Worm (Caenorhabditis elegans) whole organism, L1 larva: ENCODE data around the gene T23F2.3.

ENCODE experiments used
- C04F5.9 ChIP-seq: sonication (generic microtip); optimal IDR thresholded peaks from 2 replicates; lab custom pipeline; 2016; ENCODE audit warnings: missing genetic modification characterization, missing compliant biosample characterization
- F16B12.6 ChIP-seq: fragments of 150-350 bp; optimal IDR thresholded peaks from 2 replicates; lab custom pipeline; 2014; ENCODE audit warnings: missing biosample characterization, missing genetic modification characterization
- Y116A8C.19 ChIP-seq: sonication (generic microtip); optimal IDR thresholded peaks from 2 replicates; lab custom pipeline; 2016; ENCODE audit warnings: missing compliant biosample characterization, missing genetic modification characterization, borderline replicate concordance
- aha-1 ChIP-seq: fragments of 150-350 bp; optimal IDR thresholded peaks from 2 replicates; lab custom pipeline; 2014; ENCODE audit warnings: missing biosample characterization, missing genetic modification characterization
- blmp-1 ChIP-seq: fragments of 150-350 bp; optimal IDR thresholded peaks from 2 replicates; lab custom pipeline; 2014; ENCODE audit warnings: missing biosample characterization, missing genetic modification characterization
- ceh-63 ChIP-seq: fragments of 200-800 bp; sonication (Bioruptor generic); optimal IDR thresholded peaks from 2 replicates; lab custom pipeline; 2018; ENCODE audit warnings: mild to moderate bottlenecking, missing genetic modification characterization, missing compliant biosample characterization
- ces-1 ChIP-seq: fragments of 150-350 bp; optimal IDR thresholded peaks from 2 replicates; lab custom pipeline; 2014; ENCODE audit warnings: missing biosample characterization, missing genetic modification reagents, missing genetic modification characterization
- dpl-1 ChIP-seq, 3 experiments: fragments of 150-350 bp in 2 of 3; sonication (generic microtip) in 1 of 3; optimal IDR thresholded peaks; 2 replicates each; lab custom pipeline; 2014 to 2017; ENCODE audit warnings: missing biosample characterization in 3 of 3, missing genetic modification characterization in 3 of 3, missing genetic modification reagents in 3 of 3
- dsc-1 ChIP-seq: sonication (generic microtip); optimal IDR thresholded peaks from 2 replicates; lab custom pipeline; 2016; ENCODE audit warnings: mild to moderate bottlenecking, missing genetic modification characterization, missing compliant biosample characterization
- efl-1 ChIP-seq, 4 experiments: fragments of 150-350 bp; optimal IDR thresholded peaks in 3 of 4; peaks in 1 of 4; 1 replicate in 1 of 4; 2 replicates in 3 of 4; lab custom pipeline; 2014; ENCODE audit warnings: missing biosample characterization in 2 of 4, missing genetic modification characterization in 2 of 4, missing genetic modification reagents in 2 of 4
- efl-3 ChIP-seq: fragments of 200-800 bp; sonication (Bioruptor generic); optimal IDR thresholded peaks from 2 replicates; lab custom pipeline; 2018; ENCODE audit warnings: mild to moderate bottlenecking, missing genetic modification characterization, missing compliant biosample characterization
- elt-2 ChIP-seq: sonication (generic microtip); optimal IDR thresholded peaks from 2 replicates; lab custom pipeline; 2016; ENCODE audit warnings: missing genetic modification characterization, mild to moderate bottlenecking, inconsistent platforms, missing compliant biosample characterization, missing genetic modification reagents
- elt-3 ChIP-seq, 6 experiments: fragments of 150-350 bp in 1 of 6; sonication (generic microtip); optimal IDR thresholded peaks; 2 replicates each; lab custom pipeline; 2017 to 2018; ENCODE audit warnings: missing biosample characterization in 6 of 6, missing genetic modification characterization in 6 of 6, inconsistent platforms in 1 of 6
- ets-5 ChIP-seq: fragments of 200-800 bp; sonication (Bioruptor generic); IDR thresholded peaks from 2 replicates; pipeline ENCODE4 v1.3.6; 2022; ENCODE audit warnings: missing genetic modification characterization, missing compliant biosample characterization
- fkh-8 ChIP-seq: sonication (generic microtip); optimal IDR thresholded peaks from 2 replicates; lab custom pipeline; 2016; ENCODE audit warnings: mild to moderate bottlenecking, missing genetic modification characterization, missing compliant biosample characterization
- fos-1 ChIP-seq: fragments of 150-350 bp; optimal IDR thresholded peaks from 2 replicates; lab custom pipeline; 2014; ENCODE audit warnings: missing biosample characterization, missing genetic modification characterization
- hlh-17 ChIP-seq: fragments of 200-800 bp; sonication (Bioruptor generic); optimal IDR thresholded peaks from 2 replicates; lab custom pipeline; 2018; ENCODE audit warnings: missing genetic modification characterization, mild to moderate bottlenecking, missing compliant biosample characterization, moderate library complexity, borderline replicate concordance
- hpl-2 ChIP-seq: fragments of 150-350 bp; optimal IDR thresholded peaks from 2 replicates; lab custom pipeline; 2014; ENCODE audit warnings: missing biosample characterization, missing genetic modification reagents, missing genetic modification characterization
- jun-1 ChIP-seq: fragments of 150-350 bp; optimal IDR thresholded peaks from 2 replicates; lab custom pipeline; 2014; ENCODE audit warnings: missing biosample characterization, missing genetic modification reagents, missing genetic modification characterization
- lin-14 ChIP-seq: fragments of 200-800 bp; sonication (Bioruptor generic); optimal IDR thresholded peaks from 2 replicates; lab custom pipeline; 2018; ENCODE audit warnings: mild to moderate bottlenecking, missing genetic modification characterization, moderate library complexity, missing compliant biosample characterization
- lin-15B ChIP-seq: fragments of 150-350 bp; sonication (generic microtip); optimal IDR thresholded peaks from 3 replicates; lab custom pipeline; 2014; ENCODE audit warnings: missing biosample characterization, missing genetic modification characterization
- lin-35 ChIP-seq, 2 experiments: fragments of 150-350 bp; optimal IDR thresholded peaks; 2 replicates each; lab custom pipeline; 2014; ENCODE audit warnings: missing biosample characterization in 2 of 2, missing genetic modification characterization in 2 of 2, missing genetic modification reagents in 2 of 2
- lin-39 ChIP-seq: fragments of 150-350 bp; optimal IDR thresholded peaks from 2 replicates; lab custom pipeline; 2014; ENCODE audit warnings: missing biosample characterization, missing genetic modification reagents, missing genetic modification characterization
- lsy-2 ChIP-seq, 2 experiments: fragments of 150-350 bp; optimal IDR thresholded peaks; 2 replicates each; lab custom pipeline; 2014; ENCODE audit warnings: missing biosample characterization in 2 of 2, missing genetic modification characterization in 2 of 2
- mdl-1 ChIP-seq, 2 experiments: fragments of 150-350 bp; optimal IDR thresholded peaks; 2 replicates each; lab custom pipeline; 2014 to 2017; ENCODE audit warnings: missing biosample characterization in 2 of 2, missing genetic modification characterization in 2 of 2, inconsistent platforms in 1 of 2
- nhr-11 ChIP-seq: fragments of 150-350 bp; optimal IDR thresholded peaks from 2 replicates; lab custom pipeline; 2014; ENCODE audit warnings: missing biosample characterization, missing genetic modification characterization
- nhr-12 ChIP-seq: sonication (generic microtip); optimal IDR thresholded peaks from 2 replicates; lab custom pipeline; 2017; ENCODE audit warnings: missing biosample characterization, missing genetic modification characterization
- nhr-20 ChIP-seq: sonication (generic microtip); optimal IDR thresholded peaks from 2 replicates; lab custom pipeline; 2016; ENCODE audit warnings: mild to moderate bottlenecking, missing genetic modification characterization, missing compliant biosample characterization
- nhr-28 ChIP-seq: fragments of 150-350 bp; optimal IDR thresholded peaks from 2 replicates; lab custom pipeline; 2014; ENCODE audit warnings: missing biosample characterization, missing genetic modification characterization
- nhr-77 ChIP-seq: fragments of 150-350 bp; optimal IDR thresholded peaks from 2 replicates; lab custom pipeline; 2014; ENCODE audit warnings: missing biosample characterization, missing genetic modification characterization
- nhr-84 ChIP-seq: sonication (generic microtip); optimal IDR thresholded peaks from 2 replicates; lab custom pipeline; 2017; ENCODE audit warnings: missing biosample characterization, missing genetic modification characterization
- nhr-85 ChIP-seq: sonication (generic microtip); peaks from one replicate; lab custom pipeline; 2016; ENCODE audit warnings: missing genetic modification characterization, inconsistent platforms, missing compliant biosample characterization
- pag-3 ChIP-seq: sonication (generic microtip); optimal IDR thresholded peaks from 2 replicates; lab custom pipeline; 2017; ENCODE audit warnings: missing genetic modification characterization, mild to moderate bottlenecking, missing compliant biosample characterization, antibody characterized with exemption, borderline replicate concordance; ENCODE audit not compliant: insufficient read depth
- pax-3 ChIP-seq: fragments of 200-800 bp; sonication (Bioruptor generic); optimal IDR thresholded peaks from 2 replicates; lab custom pipeline; 2018; ENCODE audit warnings: mild to moderate bottlenecking, missing genetic modification characterization, moderate library complexity, missing compliant biosample characterization
- pqm-1 ChIP-seq: sonication (generic microtip); optimal IDR thresholded peaks from 3 replicates; lab custom pipeline; 2017; ENCODE audit warnings: missing biosample characterization, missing genetic modification characterization
- skn-1 ChIP-seq: fragments of 150-350 bp; optimal IDR thresholded peaks from 2 replicates; lab custom pipeline; 2014; ENCODE audit warnings: missing biosample characterization, missing genetic modification characterization
- snpc-4 ChIP-seq: fragments of 150-350 bp; optimal IDR thresholded peaks from 2 replicates; lab custom pipeline; 2014; ENCODE audit warnings: missing biosample characterization, missing genetic modification characterization
- sox-4 ChIP-seq: sonication (generic microtip); optimal IDR thresholded peaks from 2 replicates; lab custom pipeline; 2016; ENCODE audit warnings: missing genetic modification characterization, missing compliant biosample characterization
- sup-37 ChIP-seq: fragments of 200-800 bp; sonication (Bioruptor generic); optimal IDR thresholded peaks from 2 replicates; lab custom pipeline; 2018; ENCODE audit warnings: mild to moderate bottlenecking, missing genetic modification characterization, missing compliant biosample characterization
- swsn-7 ChIP-seq: sonication (generic microtip); optimal IDR thresholded peaks from 2 replicates; lab custom pipeline; 2016; ENCODE audit warnings: missing genetic modification characterization, missing compliant biosample characterization
- unc-62 ChIP-seq: fragments of 150-350 bp; optimal IDR thresholded peaks from 2 replicates; lab custom pipeline; 2014; ENCODE audit warnings: missing biosample characterization, missing genetic modification reagents, missing genetic modification characterization
- unc-86 ChIP-seq: sonication (generic microtip); optimal IDR thresholded peaks from 2 replicates; lab custom pipeline; 2016; ENCODE audit warnings: missing genetic modification characterization, missing compliant biosample characterization
- vab-15 ChIP-seq: sonication (generic microtip); optimal IDR thresholded peaks from 2 replicates; lab custom pipeline; 2017; ENCODE audit warnings: missing genotype, mild to moderate bottlenecking, missing genetic modification characterization, missing compliant biosample characterization
- xbp-1 ChIP-seq: sonication (generic microtip); optimal IDR thresholded peaks from 2 replicates; lab custom pipeline; 2016; ENCODE audit warnings: missing genetic modification characterization, missing compliant biosample characterization

Gene T23F2.3

DNA sequence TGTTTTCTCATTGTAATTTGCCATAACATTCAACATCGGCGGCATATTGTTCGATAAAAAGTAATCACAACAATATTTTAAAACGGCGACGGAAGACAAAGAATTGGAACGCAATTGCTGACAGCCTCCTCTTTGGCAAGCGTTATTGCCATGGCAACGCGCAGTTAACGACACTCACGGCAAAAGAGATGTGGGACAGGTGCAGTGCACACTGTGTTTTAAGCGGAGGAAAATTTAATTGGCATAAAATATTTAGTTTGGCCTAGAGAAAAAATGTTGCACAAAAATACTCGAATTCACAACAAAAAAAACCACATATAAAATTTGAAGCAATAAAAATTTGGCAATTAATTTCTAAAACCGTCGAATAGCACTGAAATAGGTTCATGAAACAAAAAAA is 40.5 kb upstream of the T23F2.3 start, which contains the start of gene ifta-1:
ifta-1 (minus strand) TSS at position 101 of the 400 bp plus-strand sequence.
- no peak for TF ChIP-seq sox-4 (tag; lab: Kevin White, UChicago)
- no peak for TF ChIP-seq xbp-1 (tag; lab: Kevin White, UChicago)
- TF ChIP-seq fkh-8 (tag; lab: Kevin White, UChicago): peak; percentile 87

DNA sequence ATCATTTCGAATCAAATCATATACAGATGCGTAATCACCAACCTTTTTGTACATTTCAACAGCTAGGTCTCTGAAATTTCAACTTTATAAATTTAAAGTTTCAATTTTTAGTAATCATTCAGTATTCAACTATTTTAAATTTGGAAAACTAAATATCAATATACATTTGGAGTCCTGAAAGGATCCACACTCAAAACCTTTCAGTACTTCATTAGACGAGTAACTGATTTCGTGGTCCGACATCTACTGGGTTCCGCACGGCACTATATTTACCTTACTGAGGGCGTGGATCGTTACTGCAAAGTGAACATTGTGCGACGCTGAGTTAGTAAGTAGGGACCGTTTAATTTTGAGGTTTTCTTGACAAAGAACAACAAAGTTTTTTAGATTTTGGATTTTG is 35.7 kb upstream of the T23F2.3 start:
- TF ChIP-seq aha-1 (tag; lab: Kevin White, UChicago) (no peak), dpl-1 (GFP tag; optimal IDR thresholded peaks at IDR 0.05; lab: Kevin White, UChicago) (no peak), F16B12.6 (tag; lab: Kevin White, UChicago) (no peak), unc-86 (tag; lab: Kevin White, UChicago) (no peak), vab-15 (tag; lab: Kevin White, UChicago) (no peak), fos-1 (tag; lab: Kevin White, UChicago) (no peak), xbp-1 (tag; lab: Kevin White, UChicago) (no peak), sox-4 (tag; lab: Kevin White, UChicago) (no peak), ets-5 (no peak), pag-3 (tag; lab: Kevin White, UChicago) (no peak), C04F5.9 (tag; lab: Kevin White, UChicago) (no peak)

DNA sequence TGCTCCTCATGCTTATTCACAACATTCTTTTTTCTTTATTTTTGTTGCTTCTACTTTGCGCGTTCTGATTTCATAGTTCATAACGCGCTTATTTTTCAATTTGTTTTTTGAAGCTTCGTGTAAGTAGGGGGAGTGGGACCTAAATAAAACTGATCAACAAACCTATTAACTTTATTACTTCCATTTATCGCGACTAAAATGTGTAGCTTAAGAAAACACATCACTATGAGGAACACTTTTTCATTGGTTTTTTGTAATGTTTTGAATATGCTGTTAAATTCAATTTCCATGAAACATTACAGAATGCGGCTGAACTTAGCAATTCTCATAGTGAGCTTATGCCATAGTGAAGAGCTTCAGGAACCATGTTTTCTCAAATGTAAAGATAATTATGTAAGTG is 31.5 kb upstream of the T23F2.3 start, which contains the start of gene C54G7.1:
C54G7.1 (plus strand) TSS at position 301 of the 400 bp plus-strand sequence.
- no peak for TF ChIP-seq lin-15B (tag; lab: Kevin White, UChicago)
- TF ChIP-seq xbp-1 (tag; lab: Kevin White, UChicago): no peak

DNA sequence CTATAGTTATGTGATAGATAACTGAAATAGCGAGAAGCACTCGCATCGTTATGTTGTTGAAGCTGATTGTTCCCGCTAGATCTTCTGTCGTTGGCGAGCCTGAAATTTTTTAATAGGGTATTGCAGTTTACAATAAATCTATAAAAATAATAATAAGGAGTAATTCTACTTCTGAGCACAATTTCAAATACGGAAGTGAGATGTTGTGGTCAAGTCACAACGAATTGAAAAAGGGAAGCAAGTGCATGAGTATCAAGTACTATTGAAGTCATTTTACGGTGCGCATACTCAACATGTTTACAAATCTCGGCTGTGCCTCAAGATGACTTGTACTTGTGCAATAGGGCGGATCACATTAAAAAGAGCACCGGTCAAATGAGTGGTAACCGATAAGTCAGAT is 26.3 kb upstream of the T23F2.3 start, which contains the start of gene lgx-1:
lgx-1 (minus strand) TSS at position 101 of the 400 bp plus-strand sequence.
- TF ChIP-seq lsy-2 (tag; optimal IDR thresholded peaks at IDR 0.05; lab: Kevin White, UChicago) (no peak), nhr-85 (tag; lab: Kevin White, UChicago) (no peak)

DNA sequence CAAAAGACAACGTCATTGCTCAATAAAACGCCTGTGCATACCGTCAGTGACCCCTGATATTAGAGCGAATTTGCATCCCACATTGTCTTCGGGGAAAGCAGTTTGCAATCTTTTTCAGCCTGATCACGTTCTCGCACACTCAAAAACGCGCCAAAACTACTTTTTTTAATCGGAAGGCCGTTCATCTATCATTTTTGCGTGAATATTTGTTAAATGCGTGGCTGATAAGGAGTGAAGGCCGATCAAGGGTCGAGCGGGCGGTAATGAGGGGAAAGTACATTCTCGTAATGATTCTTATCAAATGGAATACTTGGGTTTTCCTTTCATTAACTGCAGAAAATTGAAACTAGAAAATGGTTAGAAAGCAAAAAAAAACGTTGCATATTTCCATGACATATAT is 12.1 kb upstream of the T23F2.3 start:
- no peak for TF ChIP-seq unc-62 (GFP tag; lab: Kevin White, UChicago)
- no peak for TF ChIP-seq lin-39 (tag; lab: Kevin White, UChicago)
- TF ChIP-seq nhr-20: peak; percentile 57
- TF ChIP-seq fos-1 (tag; lab: Kevin White, UChicago): no peak
- no peak for TF ChIP-seq lin-14
- TF ChIP-seq swsn-7 (tag; lab: Kevin White, UChicago): no peak
- TF ChIP-seq blmp-1 (tag; lab: Kevin White, UChicago): peak; percentile 76
- TF ChIP-seq ces-1 (GFP tag; lab: Kevin White, UChicago): no peak
- no peak for TF ChIP-seq snpc-4 (tag; lab: Kevin White, UChicago)
- peak in 1 of 2 experiments; percentile 0 for TF ChIP-seq lin-35 (GFP tag; optimal IDR thresholded peaks at IDR 0.05; lab: Kevin White, UChicago)
- no peak for TF ChIP-seq lsy-2 (tag; optimal IDR thresholded peaks at IDR 0.05; lab: Kevin White, UChicago)
- no peak for TF ChIP-seq ceh-63 (GFP tag; lab: Kevin White, UChicago)
- no peak for TF ChIP-seq dsc-1
- TF ChIP-seq efl-3 (GFP tag; lab: Kevin White, UChicago): no peak
- TF ChIP-seq jun-1 (tag; lab: Kevin White, UChicago): no peak
- TF ChIP-seq efl-1 (optimal IDR thresholded peaks at IDR 0.05; lab: Kevin White, UChicago): no peak
- peak in 1 of 2 experiments; percentile 2 for TF ChIP-seq efl-1 (GFP tag; optimal IDR thresholded peaks at IDR 0.05 in 1 of 2; lab: Kevin White, UChicago)
- no peak for TF ChIP-seq sup-37 (GFP tag; lab: Kevin White, UChicago)
- TF ChIP-seq mdl-1 (tag; optimal IDR thresholded peaks at IDR 0.05; lab: Kevin White, UChicago): no peak
- TF ChIP-seq hlh-17: no peak
- no peak for TF ChIP-seq hpl-2
- TF ChIP-seq pax-3 (tag; lab: Kevin White, UChicago): no peak
- TF ChIP-seq nhr-12 (tag; lab: Kevin White, UChicago): no peak
- TF ChIP-seq skn-1: no peak
- TF ChIP-seq nhr-84 (tag; lab: Kevin White, UChicago): no peak
- TF ChIP-seq elt-2 (tag; lab: Kevin White, UChicago): peak; percentile 53
- peak; percentile 17 for TF ChIP-seq pqm-1 (tag; lab: Kevin White, UChicago)
- no peak for TF ChIP-seq nhr-11 (tag; lab: Kevin White, UChicago)
- TF ChIP-seq elt-3 (tag; optimal IDR thresholded peaks at IDR 0.05; lab: Kevin White, UChicago): peak in 1 of 6 experiments; percentile 74
- TF ChIP-seq nhr-77 (tag; lab: Kevin White, UChicago): no peak
- no peak for TF ChIP-seq Y116A8C.19
- TF ChIP-seq nhr-85 (tag; lab: Kevin White, UChicago): no peak
- no peak for TF ChIP-seq nhr-28 (tag; lab: Kevin White, UChicago)
